Fruit fly (Drosophila melanogaster) whole organism, embryonic: ENCODE measurements around the gene Gr64a.

Source experiments
- ap ChIP-seq: fragments of 200-800 bp; sonication (Bioruptor generic); IDR thresholded peaks from 2 replicates; pipeline ENCODE4 v1.3.6; 2022; ENCODE audit warnings: missing biosample characterization, missing genetic modification characterization
- slbo ChIP-seq: fragments of 200-800 bp; sonication (Bioruptor generic); IDR thresholded peaks from 2 replicates; pipeline ENCODE4 v1.3.6; 2022; ENCODE audit warnings: missing biosample characterization, missing genetic modification characterization

dm6 chr3L:4047635-4048034, 21.1 kb downstream of the Gr64a start, which contains the start of gene Dpy-30L2:
- no peak for TF ChIP-seq slbo
- no peak for TF ChIP-seq ap (GFP tag; lab: Robert Waterston, UW)
